Worm (Caenorhabditis elegans) whole organism, L4 larva: Measurements from ENCODE around the gene C35C5.8.

Experiments
- F26F4.8 ChIP-seq: fragments of 200-800 bp; sonication (Bioruptor generic); conservative IDR thresholded peaks from 2 replicates; pipeline ENCODE4 v1.3.6; 2022; ENCODE audit warnings: missing genetic modification characterization, missing compliant biosample characterization
- F37D6.2 ChIP-seq: sonication (generic microtip); optimal IDR thresholded peaks from 2 replicates; lab custom pipeline; 2016; ENCODE audit warnings: mild to moderate bottlenecking, missing genetic modification characterization, missing compliant biosample characterization
- R02D3.7 ChIP-seq: fragments of 150-350 bp; sonication (generic microtip); optimal IDR thresholded peaks from 3 replicates; lab custom pipeline; 2014; ENCODE audit warnings: missing biosample characterization, missing genetic modification characterization
- Y48G9A.11 ChIP-seq: fragments of 200-800 bp; sonication (Bioruptor generic); IDR thresholded peaks from 2 replicates; pipeline ENCODE4 v1.3.6; 2022; ENCODE audit warnings: missing genetic modification reagents, missing genetic modification characterization, missing compliant biosample characterization
- Y5F2A.4 ChIP-seq: fragments of 200-800 bp; sonication (Bioruptor generic); optimal IDR thresholded peaks from 2 replicates; lab custom pipeline; 2018; ENCODE audit warnings: mild to moderate bottlenecking, missing genetic modification characterization, missing compliant biosample characterization
- ZK337.2 ChIP-seq: fragments of 200-800 bp; sonication (Bioruptor generic); IDR thresholded peaks from 2 replicates; pipeline ENCODE4 v1.3.6; 2022; ENCODE audit warnings: missing genetic modification reagents, missing genetic modification characterization, missing compliant biosample characterization
- aha-1 ChIP-seq: fragments of 150-350 bp; peaks from one replicate; lab custom pipeline; 2014; ENCODE audit warnings: missing biosample characterization, missing genetic modification characterization
- ceh-62 ChIP-seq: sonication (generic microtip); optimal IDR thresholded peaks from 2 replicates; lab custom pipeline; 2017; ENCODE audit warnings: missing biosample characterization, missing genetic modification characterization
- ceh-82 ChIP-seq: sonication (generic microtip); optimal IDR thresholded peaks from 2 replicates; lab custom pipeline; 2017; ENCODE audit warnings: missing biosample characterization, missing genetic modification characterization
- ctbp-1 ChIP-seq: fragments of 200-800 bp; sonication (Bioruptor generic); IDR thresholded peaks from 2 replicates; pipeline ENCODE4 v1.3.6; 2022; ENCODE audit warnings: missing genetic modification reagents, missing genetic modification characterization, missing compliant biosample characterization
- daf-16 ChIP-seq, 3 experiments: sonication (generic microtip); optimal IDR thresholded peaks; 2 replicates each; lab custom pipeline; 2016 to 2017; ENCODE audit warnings: missing genetic modification characterization in 3 of 3, missing genetic modification reagents in 3 of 3, mild to moderate bottlenecking in 2 of 3, missing compliant biosample characterization in 2 of 3, missing biosample characterization in 1 of 3, moderate library complexity in 1 of 3
- dmd-6 ChIP-seq: fragments of 200-800 bp; sonication (Bioruptor generic); IDR thresholded peaks from 2 replicates; pipeline ENCODE4 v1.3.6; 2022; ENCODE audit warnings: missing genetic modification reagents, missing genetic modification characterization, missing compliant biosample characterization
- duxl-1 ChIP-seq: sonication (generic microtip); optimal IDR thresholded peaks from 2 replicates; lab custom pipeline; 2016; ENCODE audit warnings: mild to moderate bottlenecking, missing genetic modification characterization, moderate library complexity, missing compliant biosample characterization; ENCODE audit not compliant: poor library complexity
- dve-1 ChIP-seq: sonication (generic microtip); optimal IDR thresholded peaks from 2 replicates; lab custom pipeline; 2017; ENCODE audit warnings: antibody characterized with exemption, mild to moderate bottlenecking, missing genetic modification characterization, missing compliant biosample characterization; ENCODE audit not compliant: insufficient read depth
- fkh-10 ChIP-seq: fragments of 150-350 bp; optimal IDR thresholded peaks from 2 replicates; lab custom pipeline; 2014; ENCODE audit warnings: missing biosample characterization, missing genetic modification reagents, missing genetic modification characterization
- lin-1 ChIP-seq: fragments of 200-800 bp; sonication (Bioruptor generic); IDR thresholded peaks from 2 replicates; pipeline ENCODE4 v1.3.6; 2022; ENCODE audit warnings: missing genetic modification reagents, missing genetic modification characterization, missing compliant biosample characterization
- lir-3 ChIP-seq: sonication (generic microtip); optimal IDR thresholded peaks from 2 replicates; lab custom pipeline; 2016; ENCODE audit warnings: mild to moderate bottlenecking, missing genetic modification characterization, missing compliant biosample characterization
- lsy-2 ChIP-seq, 2 experiments: fragments of 150-350 bp in 1 of 2; sonication (generic microtip) in 1 of 2; optimal IDR thresholded peaks; 2 replicates each; lab custom pipeline; 2014 to 2017; ENCODE audit warnings: missing biosample characterization in 2 of 2, missing genetic modification characterization in 2 of 2
- madf-5 ChIP-seq, 2 experiments: fragments of 200-800 bp; sonication (Bioruptor generic); IDR thresholded peaks; 2 replicates each; pipeline ENCODE4 v1.3.6; 2022; ENCODE audit warnings: missing compliant biosample characterization in 2 of 2, missing genetic modification characterization in 2 of 2
- madf-9 ChIP-seq: fragments of 200-800 bp; sonication (Bioruptor generic); conservative IDR thresholded peaks from 2 replicates; pipeline ENCODE4 v1.3.6; 2022; ENCODE audit warnings: missing genetic modification reagents, missing genetic modification characterization, missing compliant biosample characterization
- mes-2 ChIP-seq: sonication (generic microtip); optimal IDR thresholded peaks from 2 replicates; lab custom pipeline; 2016; ENCODE audit warnings: missing genotype, mild to moderate bottlenecking, missing genetic modification characterization, missing compliant biosample characterization; ENCODE audit not compliant: poor library complexity, severe bottlenecking
- mxl-3 ChIP-seq: fragments of 200-800 bp; sonication (Bioruptor generic); optimal IDR thresholded peaks from 2 replicates; lab custom pipeline; 2018; ENCODE audit warnings: mild to moderate bottlenecking, missing genetic modification characterization, missing compliant biosample characterization
- nhr-11 ChIP-seq: fragments of 150-350 bp; optimal IDR thresholded peaks from 2 replicates; lab custom pipeline; 2014; ENCODE audit warnings: missing biosample characterization, missing genetic modification characterization
- nhr-111 ChIP-seq: fragments of 200-800 bp; sonication (Bioruptor generic); optimal IDR thresholded peaks from 2 replicates; lab custom pipeline; 2018; ENCODE audit warnings: mild to moderate bottlenecking, missing genetic modification characterization, missing compliant biosample characterization
- nhr-28 ChIP-seq: fragments of 150-350 bp; optimal IDR thresholded peaks from 2 replicates; lab custom pipeline; 2014; ENCODE audit warnings: missing biosample characterization, missing genetic modification characterization
- nhr-41 ChIP-seq: fragments of 200-800 bp; sonication (Bioruptor generic); IDR thresholded peaks from 2 replicates; pipeline ENCODE4 v1.3.6; 2022; ENCODE audit warnings: missing genetic modification reagents, missing genetic modification characterization, missing compliant biosample characterization
- nhr-48 ChIP-seq: sonication (generic microtip); optimal IDR thresholded peaks from 2 replicates; lab custom pipeline; 2016; ENCODE audit warnings: mild to moderate bottlenecking, missing genetic modification characterization, missing compliant biosample characterization
- nhr-77 ChIP-seq: fragments of 150-350 bp; optimal IDR thresholded peaks from 2 replicates; lab custom pipeline; 2014; ENCODE audit warnings: missing biosample characterization, missing genetic modification characterization
- php-3 ChIP-seq: fragments of 200-800 bp; sonication (Bioruptor generic); IDR thresholded peaks from 2 replicates; pipeline ENCODE4 v1.3.6; 2022; ENCODE audit warnings: missing genetic modification reagents, missing genetic modification characterization, missing compliant biosample characterization
- pqm-1 ChIP-seq: sonication (generic microtip); optimal IDR thresholded peaks from 2 replicates; lab custom pipeline; 2017; ENCODE audit warnings: missing biosample characterization, missing genetic modification characterization
- saeg-2 ChIP-seq: fragments of 200-800 bp; sonication (Bioruptor generic); IDR thresholded peaks from 2 replicates; pipeline ENCODE4 v1.3.6; 2022; ENCODE audit warnings: missing genetic modification reagents, missing genetic modification characterization, missing compliant biosample characterization
- set-16 ChIP-seq: fragments of 200-800 bp; sonication (Bioruptor generic); IDR thresholded peaks from 2 replicates; pipeline ENCODE4 v1.3.6; 2022; ENCODE audit warnings: missing genetic modification reagents, missing genetic modification characterization, missing compliant biosample characterization
- skn-1 ChIP-seq: fragments of 150-350 bp; optimal IDR thresholded peaks from 2 replicates; lab custom pipeline; 2014; ENCODE audit warnings: missing biosample characterization, missing genetic modification characterization
- snpc-1.2 ChIP-seq: fragments of 200-800 bp; sonication (Bioruptor generic); IDR thresholded peaks from 2 replicates; pipeline ENCODE4 v1.3.6; 2022; ENCODE audit warnings: missing genetic modification reagents, missing genetic modification characterization, missing compliant biosample characterization
- tag-97 ChIP-seq: fragments of 200-800 bp; sonication (Bioruptor generic); IDR thresholded peaks from 2 replicates; pipeline ENCODE4 v1.3.6; 2022; ENCODE audit warnings: missing genetic modification characterization, missing compliant biosample characterization
- tra-1 ChIP-seq: fragments of 200-800 bp; sonication (Bioruptor generic); IDR thresholded peaks from 2 replicates; pipeline ENCODE4 v1.3.6; 2022; ENCODE audit warnings: missing genetic modification reagents, missing genetic modification characterization, missing compliant biosample characterization
- unc-39 ChIP-seq: sonication (generic microtip); optimal IDR thresholded peaks from 2 replicates; lab custom pipeline; 2017; ENCODE audit warnings: missing biosample characterization, missing genetic modification characterization
- unc-62 ChIP-seq, 3 experiments: fragments of 150-350 bp in 1 of 3; sonication (generic microtip); optimal IDR thresholded peaks in 2 of 3; peaks in 1 of 3; 1 replicate in 1 of 3; 2 replicates in 2 of 3; lab custom pipeline; 2014 to 2017; ENCODE audit warnings: missing biosample characterization in 3 of 3, missing genetic modification characterization in 3 of 3, missing genetic modification reagents in 3 of 3, missing genotype in 1 of 3
- zag-1 ChIP-seq: fragments of 150-350 bp; optimal IDR thresholded peaks from 2 replicates; lab custom pipeline; 2014; ENCODE audit warnings: missing biosample characterization, missing genetic modification characterization
- zip-11 ChIP-seq: fragments of 200-800 bp; sonication (Bioruptor generic); IDR thresholded peaks from 2 replicates; pipeline ENCODE4 v1.3.6; 2022; ENCODE audit warnings: missing genetic modification characterization, missing compliant biosample characterization

C35C5.8 gene

ce11 chrX:11548308-11548707 is 14.9 kb downstream of the C35C5.8 start, which contains the start of gene mig-2:
TSS of gene mig-2 (plus strand) at chrX:11548608.
- no peak for TF ChIP-seq zip-11 (GFP tag; lab: Robert Waterston, UW)
- no peak for TF ChIP-seq nhr-77 (tag; lab: Kevin White, UChicago)
- no peak for TF ChIP-seq duxl-1 (tag; lab: Kevin White, UChicago)
- TF ChIP-seq Y48G9A.11 (GFP tag; lab: Robert Waterston, UW), result no peak
- no peak for TF ChIP-seq zag-1
- TF ChIP-seq nhr-28 (tag; lab: Kevin White, UChicago), result no peak
- TF ChIP-seq lir-3 (tag; lab: Kevin White, UChicago), result no peak

ce11 chrX:11551808-11552207 is 18.4 kb downstream of the C35C5.8 start:
- TF ChIP-seq nhr-41 (GFP tag; lab: Robert Waterston, UW), result no peak
- no peak for TF ChIP-seq nhr-11
- TF ChIP-seq pqm-1 (tag; lab: Kevin White, UChicago), result no peak
- peak; percentile 83; the same call in 1 of the 2 replicates for TF ChIP-seq tag-97 (GFP tag; lab: Robert Waterston, UW)
- no peak for TF ChIP-seq unc-39 (tag; lab: Kevin White, UChicago)
- no peak for TF ChIP-seq ceh-62 (tag; lab: Kevin White, UChicago)
- TF ChIP-seq aha-1, result peak; percentile 85
- TF ChIP-seq unc-62 (GFP tag; optimal IDR thresholded peaks at IDR 0.05 in 1 of 2; lab: Kevin White, UChicago), result peak in 1 of 2 experiments; percentile 74
- no peak for TF ChIP-seq unc-62 (tag; optimal IDR thresholded peaks at IDR 0.05; lab: Kevin White, UChicago)
- no peak for TF ChIP-seq mxl-3

- TF ChIP-seq lsy-2 (tag; optimal IDR thresholded peaks at IDR 0.05; lab: Kevin White, UChicago) (peak in 1 of 2 experiments; percentile 6), fkh-10 (GFP tag; lab: Kevin White, UChicago) (peak; percentile 15), unc-62 (GFP tag; optimal IDR thresholded peaks at IDR 0.05 in 1 of 2; lab: Kevin White, UChicago) (peak in 1 of 2 experiments; percentile 65), unc-62 (tag; optimal IDR thresholded peaks at IDR 0.05; lab: Kevin White, UChicago) (no peak), tra-1 (GFP tag; lab: Robert Waterston, UW) (no peak), F26F4.8 (GFP tag; lab: Robert Waterston, UW) (no peak), aha-1 (peak; percentile 35)
- TF ChIP-seq, all 104 proteins: peak for 4
Measured at ce11 chrX:11552879-11553278, 19.5 kb downstream of the C35C5.8 start.

ce11 chrX:11554522-11554921 is 21.1 kb downstream of the C35C5.8 start:
- TF ChIP-seq Y48G9A.11 (GFP tag; lab: Robert Waterston, UW) (no peak), Y5F2A.4 (GFP tag; lab: Kevin White, UChicago) (no peak), snpc-1.2 (GFP tag; lab: Robert Waterston, UW) (no peak), set-16 (no peak), unc-39 (tag; lab: Kevin White, UChicago) (no peak), daf-16 (GFP tag; optimal IDR thresholded peaks at IDR 0.05; lab: Kevin White, UChicago) (no peak), daf-16 (tag; optimal IDR thresholded peaks at IDR 0.05; lab: Kevin White, UChicago) (no peak), mes-2 (tag; lab: Kevin White, UChicago) (peak; percentile 25), ZK337.2 (GFP tag; lab: Robert Waterston, UW) (no peak), nhr-48 (no peak), nhr-111 (GFP tag; lab: Kevin White, UChicago) (no peak), unc-62 (GFP tag; optimal IDR thresholded peaks at IDR 0.05 in 1 of 2; lab: Kevin White, UChicago) (peak in 1 of 2 experiments; percentile 14), unc-62 (tag; optimal IDR thresholded peaks at IDR 0.05; lab: Kevin White, UChicago) (no peak), dmd-6 (GFP tag; lab: Robert Waterston, UW) (peak; percentile 62), php-3 (GFP tag; lab: Robert Waterston, UW) (no peak), fkh-10 (GFP tag; lab: Kevin White, UChicago) (peak; percentile 4), lin-1 (GFP tag; lab: Robert Waterston, UW) (no peak), saeg-2 (GFP tag; lab: Robert Waterston, UW) (no peak), skn-1 (tag; lab: Kevin White, UChicago) (no peak), R02D3.7 (tag; lab: Kevin White, UChicago) (no peak), zip-11 (GFP tag; lab: Robert Waterston, UW) (no peak), dve-1 (tag; lab: Kevin White, UChicago) (peak; percentile 14), F37D6.2 (tag; lab: Kevin White, UChicago) (no peak), ceh-82 (no peak), madf-9 (no peak), ctbp-1 (no peak), lsy-2 (tag; optimal IDR thresholded peaks at IDR 0.05; lab: Kevin White, UChicago) (no peak), madf-5 (GFP tag; IDR thresholded peaks at IDR 0.05; lab: Robert Waterston, UW) (no peak)
- TF ChIP-seq, all 104 proteins: peak for 5
